Worm (Caenorhabditis elegans): Measurements from ENCODE around the gene nfu-1.

The nfu-1 gene

ce11 chrIV:10373772-10374288 is 13.4 kb upstream of the nfu-1 start, which contains the start of gene mpz-5 (continued):
- TF ChIP-seq sea-2 (GFP tag; IDR thresholded peaks at IDR 0.05) (no peak), ZK185.1 (tag; optimal IDR thresholded peaks at IDR 0.05; ENCODE audit: poor library complexity, severe bottlenecking) (peak; percentile 57), F23B12.7 (tag; optimal IDR thresholded peaks at IDR 0.05; ENCODE audit: insufficient read depth) (peak; percentile 52), tlf-1 (GFP tag; optimal IDR thresholded peaks at IDR 0.05) (peak; percentile 6), snpc-4 (GFP tag; optimal IDR thresholded peaks at IDR 0.05) (peak; percentile 38), snpc-4 (tag; optimal IDR thresholded peaks at IDR 0.05) (peak in 3 of 4 experiments; percentile 40 to 58 (median 55)), let-607 (tag; optimal IDR thresholded peaks at IDR 0.05) (peak in 1 of 2 experiments; percentile 49), ztf-28 (GFP tag; IDR thresholded peaks at IDR 0.05) (no peak), ztf-6 (GFP tag; IDR thresholded peaks at IDR 0.05) (no peak), lin-40 (tag; optimal IDR thresholded peaks at IDR 0.05) (peak; percentile 68), hrde-1 (tag; optimal IDR thresholded peaks at IDR 0.05; ENCODE audit: borderline replicate concordance) (peak; percentile 34)

DNA sequence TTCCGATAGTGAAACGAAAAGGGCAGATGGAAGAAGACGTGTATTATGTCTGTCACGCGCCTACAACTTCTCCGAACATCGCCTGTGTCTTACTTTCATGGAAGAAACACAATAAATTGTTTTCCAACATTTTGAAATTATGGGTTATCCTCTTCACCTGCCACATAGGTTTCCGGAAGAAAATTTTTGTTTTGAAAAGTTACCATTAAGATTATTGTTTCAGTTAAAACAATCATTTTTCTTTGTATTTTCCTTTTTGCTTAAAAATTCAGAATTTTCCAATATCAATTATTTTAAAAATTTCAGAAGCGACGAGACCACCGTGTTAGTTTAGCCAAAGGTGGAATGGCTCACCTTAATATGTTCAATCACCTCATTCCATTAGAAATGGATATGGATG is 12.6 kb upstream of the nfu-1 start, which contains the start of gene mask-1:
Gene mask-1 (plus strand): TSS at position 301 of the 400 bp plus-strand sequence.
- TF ChIP-seq lin-54 (GFP tag; optimal IDR thresholded peaks at IDR 0.05), result no peak
- no peak for TF ChIP-seq attf-5 (GFP tag; optimal IDR thresholded peaks at IDR 0.05)
- TF ChIP-seq snpc-3.4 (tag; optimal IDR thresholded peaks at IDR 0.05), result no peak
- TF ChIP-seq zfh-2 (GFP tag; conservative IDR thresholded peaks at IDR 0.05), result no peak
- TF ChIP-seq hmg-20 (GFP tag; IDR thresholded peaks at IDR 0.05), result no peak
- no peak for TF ChIP-seq hmg-1.2 (GFP tag; IDR thresholded peaks at IDR 0.05)
- TF ChIP-seq F52B5.7 (tag; optimal IDR thresholded peaks at IDR 0.05), result no peak
- no peak for TF ChIP-seq rpc-1 (optimal IDR thresholded peaks at IDR 0.05)
- TF ChIP-seq rpc-1 (tag; optimal IDR thresholded peaks at IDR 0.05), result no peak
- no peak for TF ChIP-seq lsl-1 (GFP tag; optimal IDR thresholded peaks at IDR 0.05)
- no peak for TF ChIP-seq ama-1 (optimal IDR thresholded peaks at IDR 0.05)
- no peak for TF ChIP-seq ama-1 (GFP tag; optimal IDR thresholded peaks at IDR 0.05)
- TF ChIP-seq snpc-4 (GFP tag; optimal IDR thresholded peaks at IDR 0.05), result no peak
- TF ChIP-seq snpc-4 (tag; optimal IDR thresholded peaks at IDR 0.05), result no peak

ce11 chrIV:10380626-10381025 is 6.6 kb upstream of the nfu-1 start:
- TF ChIP-seq ceh-91 (GFP tag; IDR thresholded peaks at IDR 0.05) (no peak), hmg-1.2 (GFP tag; IDR thresholded peaks at IDR 0.05) (peak; percentile 72), chd-7 (tag; optimal IDR thresholded peaks at IDR 0.05) (peak; percentile 1), attf-5 (GFP tag; optimal IDR thresholded peaks at IDR 0.05) (peak; percentile 70), cebp-1 (GFP tag; IDR thresholded peaks at IDR 0.05) (no peak), cebp-1 (tag; optimal IDR thresholded peaks at IDR 0.05) (peak; percentile 74), F33H1.4 (GFP tag; IDR thresholded peaks at IDR 0.05) (peak; percentile 15; the same call in 1 of the 2 replicates), lin-40 (tag; optimal IDR thresholded peaks at IDR 0.05) (peak; percentile 48), ekl-4 (GFP tag; IDR thresholded peaks at IDR 0.05) (no peak), hlh-12 (tag; optimal IDR thresholded peaks at IDR 0.05) (no peak), lin-54 (GFP tag; optimal IDR thresholded peaks at IDR 0.05) (peak; percentile 16), zfh-2 (GFP tag; conservative IDR thresholded peaks at IDR 0.05) (peak; percentile 67; the same call in 1 of the 2 replicates), F23B12.7 (tag; optimal IDR thresholded peaks at IDR 0.05; ENCODE audit: insufficient read depth) (peak; percentile 0), ztf-26 (tag; optimal IDR thresholded peaks at IDR 0.05) (peak; percentile 27), B0336.3 (GFP tag; IDR thresholded peaks at IDR 0.05) (0 out of 2 replicates have a peak, but pooled peaks have one; percentile 44), hsf-1 (GFP tag; IDR thresholded peaks at IDR 0.05) (peak; percentile 66), somi-1 (GFP tag; optimal IDR thresholded peaks at IDR 0.05) (peak; percentile 28), Y56A3A.18 (GFP tag; IDR thresholded peaks at IDR 0.05) (peak; percentile 82; the same call in 1 of the 2 replicates), efl-1 (GFP tag; optimal IDR thresholded peaks at IDR 0.05) (peak; percentile 70), xnd-1 (tag; optimal IDR thresholded peaks at IDR 0.05) (peak; percentile 67), madf-6 (GFP tag; IDR thresholded peaks at IDR 0.05) (peak; percentile 80), nhr-80 (tag; optimal IDR thresholded peaks at IDR 0.05) (peak; percentile 1), tlf-1 (GFP tag; optimal IDR thresholded peaks at IDR 0.05) (peak; percentile 45), snpc-4 (GFP tag; optimal IDR thresholded peaks at IDR 0.05) (no peak), snpc-4 (tag; optimal IDR thresholded peaks at IDR 0.05) (peak in 1 of 4 experiments; percentile 20), pbrm-1 (GFP tag; IDR thresholded peaks at IDR 0.05) (0 out of 2 replicates have a peak, but pooled peaks have one; percentile 32), dox-1 (GFP tag; IDR thresholded peaks at IDR 0.05) (peak; percentile 45), madf-8 (GFP tag; conservative IDR thresholded peaks at IDR 0.05) (peak; percentile 63), lir-1 (GFP tag; conservative IDR thresholded peaks at IDR 0.05) (peak; percentile 35; the same call in 1 of the 2 replicates), pha-4 (tag; optimal IDR thresholded peaks at IDR 0.05) (no peak)

All from whole organism, young adult.